Worm (Caenorhabditis elegans): ENCODE results near the gene T26C12.3.

ce11 chrIV:3233429-3233885 lies 39.7 kb downstream of the T26C12.3 start:
- TF ChIP-seq ztf-11 (tag; optimal IDR thresholded peaks at IDR 0.05), result no peak
- no peak for TF ChIP-seq nhr-76 (tag; optimal IDR thresholded peaks at IDR 0.05)
- no peak for TF ChIP-seq fkh-10 (GFP tag; optimal IDR thresholded peaks at IDR 0.05)
- TF ChIP-seq nhr-25 (tag; optimal IDR thresholded peaks at IDR 0.05), result peak; percentile 73
- no peak for TF ChIP-seq pqm-1 (tag; optimal IDR thresholded peaks at IDR 0.05)
- TF ChIP-seq ceh-28 (tag; optimal IDR thresholded peaks at IDR 0.05), result peak; percentile 72

All from whole organism, L3 larva.